Worm (Caenorhabditis elegans) whole organism, mixed stage, embryonic: ENCODE results near the gene T04A11.1.

Experiments used
- M03D4.4 ChIP-seq: sonication (generic microtip); optimal IDR thresholded peaks from 2 replicates; lab custom pipeline; 2017; ENCODE audit warnings: mild to moderate bottlenecking, missing genetic modification characterization, missing compliant biosample characterization
- cnd-1 ChIP-seq: fragments of 200-800 bp; sonication (Bioruptor generic); optimal IDR thresholded peaks from 2 replicates; lab custom pipeline; 2018; ENCODE audit warnings: mild to moderate bottlenecking, missing genetic modification characterization, missing compliant biosample characterization
- elt-3 ChIP-seq: fragments of 150-350 bp; optimal IDR thresholded peaks from 2 replicates; lab custom pipeline; 2014; ENCODE audit warnings: missing biosample characterization, missing genetic modification characterization
- lin-13 ChIP-seq: fragments of 150-350 bp; optimal IDR thresholded peaks from 2 replicates; lab custom pipeline; 2014; ENCODE audit warnings: missing biosample characterization, missing genetic modification characterization
- lsy-2 ChIP-seq: fragments of 150-350 bp; optimal IDR thresholded peaks from 2 replicates; lab custom pipeline; 2014; ENCODE audit warnings: missing biosample characterization, missing genetic modification characterization
- mep-1 ChIP-seq: fragments of 150-350 bp; optimal IDR thresholded peaks from 2 replicates; lab custom pipeline; 2017; ENCODE audit warnings: missing biosample characterization, missing genetic modification reagents, missing genetic modification characterization, inconsistent platforms
- nhr-12 ChIP-seq: fragments of 150-350 bp; optimal IDR thresholded peaks from 2 replicates; lab custom pipeline; 2014; ENCODE audit warnings: missing biosample characterization, missing genetic modification characterization
- nhr-237 ChIP-seq: fragments of 150-350 bp; optimal IDR thresholded peaks from 2 replicates; lab custom pipeline; 2014; ENCODE audit warnings: missing biosample characterization, missing genetic modification characterization
- nhr-28 ChIP-seq: fragments of 150-350 bp; optimal IDR thresholded peaks from 2 replicates; lab custom pipeline; 2014; ENCODE audit warnings: missing biosample characterization, missing genetic modification characterization
- nhr-76 ChIP-seq: sonication (generic microtip); optimal IDR thresholded peaks from 2 replicates; lab custom pipeline; 2017; ENCODE audit warnings: missing biosample characterization, missing genetic modification characterization
- pha-4 ChIP-seq: fragments of 150-350 bp; optimal IDR thresholded peaks from 2 replicates; lab custom pipeline; 2018; ENCODE audit warnings: missing biosample characterization, missing genetic modification reagents, missing genetic modification characterization
- snpc-4 ChIP-seq: fragments of 150-350 bp; optimal IDR thresholded peaks from 2 replicates; lab custom pipeline; 2014; ENCODE audit warnings: missing biosample characterization, missing genetic modification characterization
- unc-39 ChIP-seq: fragments of 150-350 bp; optimal IDR thresholded peaks from 2 replicates; lab custom pipeline; 2014; ENCODE audit warnings: missing biosample characterization, missing genetic modification characterization
- unc-62 ChIP-seq: fragments of 150-350 bp; optimal IDR thresholded peaks from 2 replicates; lab custom pipeline; 2014; ENCODE audit warnings: missing biosample characterization, missing genetic modification reagents, missing genetic modification characterization

ce11 chrIV:12428467-12428866 is 48.4 kb downstream of the T04A11.1 start, which contains the start of gene col-130:
- no peak for TF ChIP-seq snpc-4 (tag; lab: Kevin White, UChicago)
- TF ChIP-seq lin-13 (tag; lab: Kevin White, UChicago): no peak
- TF ChIP-seq elt-3 (tag; lab: Kevin White, UChicago): no peak
- no peak for TF ChIP-seq unc-62
- TF ChIP-seq pha-4 (tag; lab: Kevin White, UChicago): no peak
- TF ChIP-seq nhr-28 (tag; lab: Kevin White, UChicago): no peak
- TF ChIP-seq lsy-2 (tag; lab: Kevin White, UChicago): no peak
- no peak for TF ChIP-seq nhr-237 (tag; lab: Kevin White, UChicago)
- TF ChIP-seq M03D4.4 (tag; lab: Kevin White, UChicago): no peak
- no peak for TF ChIP-seq mep-1 (tag; lab: Kevin White, UChicago)
- no peak for TF ChIP-seq unc-39
- TF ChIP-seq nhr-12: no peak
- no peak for TF ChIP-seq nhr-76 (tag; lab: Kevin White, UChicago)
- no peak for TF ChIP-seq cnd-1
